Worm (Caenorhabditis elegans) whole organism, late embryonic: ENCODE measurements around the gene sna-1.

Experiments
- C08G9.2 ChIP-seq: sonication (generic microtip); optimal IDR thresholded peaks from 2 replicates; lab custom pipeline; 2016; ENCODE audit warnings: mild to moderate bottlenecking, missing genetic modification characterization, moderate library complexity, missing compliant biosample characterization
- C38D4.7 ChIP-seq: fragments of 200-800 bp; sonication (Bioruptor generic); optimal IDR thresholded peaks from 2 replicates; lab custom pipeline; 2018; ENCODE audit warnings: mild to moderate bottlenecking, missing genetic modification characterization, moderate library complexity, missing compliant biosample characterization
- T23F11.4 ChIP-seq: fragments of 200-800 bp; sonication (Bioruptor generic); optimal IDR thresholded peaks from 2 replicates; lab custom pipeline; 2018; ENCODE audit warnings: mild to moderate bottlenecking, missing genetic modification characterization, missing compliant biosample characterization
- Y22D7AL.16 ChIP-seq: sonication (generic microtip); optimal IDR thresholded peaks from 2 replicates; lab custom pipeline; 2016; ENCODE audit warnings: missing genetic modification characterization, missing compliant biosample characterization
- ama-1 ChIP-seq: fragments of 150-350 bp; optimal IDR thresholded peaks from 2 replicates; lab custom pipeline; 2014
- ceh-18 ChIP-seq: sonication (generic microtip); optimal IDR thresholded peaks from 2 replicates; lab custom pipeline; 2016; ENCODE audit warnings: missing genetic modification characterization, missing compliant biosample characterization
- ceh-19 ChIP-seq: fragments of 200-800 bp; sonication (Bioruptor generic); optimal IDR thresholded peaks from 2 replicates; lab custom pipeline; 2018; ENCODE audit warnings: mild to moderate bottlenecking, missing genetic modification characterization, missing compliant biosample characterization
- ceh-2 ChIP-seq: sonication (generic microtip); optimal IDR thresholded peaks from 2 replicates; lab custom pipeline; 2016; ENCODE audit warnings: missing genotype, missing genetic modification characterization, missing compliant biosample characterization
- ceh-34 ChIP-seq: sonication (generic microtip); optimal IDR thresholded peaks from 2 replicates; lab custom pipeline; 2016; ENCODE audit warnings: mild to moderate bottlenecking, missing genetic modification characterization, missing compliant biosample characterization
- fkh-10 ChIP-seq: fragments of 150-350 bp; optimal IDR thresholded peaks from 2 replicates; lab custom pipeline; 2014; ENCODE audit warnings: missing biosample characterization, missing genetic modification reagents, missing genetic modification characterization
- fkh-6 ChIP-seq: sonication (generic microtip); optimal IDR thresholded peaks from 2 replicates; lab custom pipeline; 2016; ENCODE audit warnings: missing genetic modification characterization, missing compliant biosample characterization
- gmeb-2 ChIP-seq: sonication (generic microtip); optimal IDR thresholded peaks from 2 replicates; lab custom pipeline; 2016; ENCODE audit warnings: missing genetic modification characterization, inconsistent platforms, missing compliant biosample characterization
- hlh-30 ChIP-seq: sonication (generic microtip); optimal IDR thresholded peaks from 2 replicates; lab custom pipeline; 2017; ENCODE audit warnings: antibody characterized with exemption, missing genetic modification characterization, missing compliant biosample characterization; ENCODE audit not compliant: insufficient read depth
- hlh-6 ChIP-seq: sonication (generic microtip); optimal IDR thresholded peaks from 2 replicates; lab custom pipeline; 2016; ENCODE audit warnings: missing genotype, missing genetic modification characterization, missing compliant biosample characterization
- hlh-8 ChIP-seq: sonication (generic microtip); optimal IDR thresholded peaks from 2 replicates; lab custom pipeline; 2016; ENCODE audit warnings: missing genotype, missing genetic modification characterization, missing compliant biosample characterization
- lim-6 ChIP-seq: sonication (generic microtip); optimal IDR thresholded peaks from 2 replicates; lab custom pipeline; 2016; ENCODE audit warnings: missing genetic modification characterization, missing compliant biosample characterization
- mec-3 ChIP-seq: sonication (generic microtip); optimal IDR thresholded peaks from 2 replicates; lab custom pipeline; 2016; ENCODE audit warnings: borderline replicate concordance, missing genetic modification characterization, missing compliant biosample characterization
- nfya-1 ChIP-seq: sonication (generic microtip); optimal IDR thresholded peaks from 2 replicates; lab custom pipeline; 2017; ENCODE audit warnings: missing genetic modification characterization, mild to moderate bottlenecking, missing compliant biosample characterization, antibody characterized with exemption, moderate library complexity
- nhr-11 ChIP-seq: fragments of 150-350 bp; optimal IDR thresholded peaks from 2 replicates; lab custom pipeline; 2014; ENCODE audit warnings: missing biosample characterization, missing genetic modification characterization
- nhr-232 ChIP-seq: sonication (generic microtip); optimal IDR thresholded peaks from 2 replicates; lab custom pipeline; 2016; ENCODE audit warnings: missing genetic modification characterization, missing compliant biosample characterization
- npax-4 ChIP-seq: sonication (generic microtip); optimal IDR thresholded peaks from 2 replicates; lab custom pipeline; 2016; ENCODE audit warnings: missing genetic modification characterization, missing compliant biosample characterization
- pag-3 ChIP-seq: sonication (generic microtip); optimal IDR thresholded peaks from 2 replicates; lab custom pipeline; 2016; ENCODE audit warnings: missing compliant biosample characterization, missing genetic modification characterization, borderline replicate concordance
- pha-4 ChIP-seq: fragments of 150-350 bp; optimal IDR thresholded peaks from 2 replicates; lab custom pipeline; 2018; ENCODE audit warnings: missing biosample characterization, missing genetic modification reagents, missing genetic modification characterization
- pros-1 ChIP-seq: fragments of 150-350 bp; optimal IDR thresholded peaks from 2 replicates; lab custom pipeline; 2014; ENCODE audit warnings: missing biosample characterization, missing genetic modification reagents, missing genetic modification characterization
- rnt-1 ChIP-seq: sonication (generic microtip); optimal IDR thresholded peaks from 2 replicates; lab custom pipeline; 2016; ENCODE audit warnings: missing genetic modification characterization, missing compliant biosample characterization
- sdc-2 ChIP-seq: sonication (generic microtip); optimal IDR thresholded peaks from 2 replicates; lab custom pipeline; 2016; ENCODE audit warnings: missing genotype, missing genetic modification characterization, missing compliant biosample characterization
- sox-2 ChIP-seq: fragments of 200-800 bp; sonication (Bioruptor generic); IDR thresholded peaks from 2 replicates; pipeline ENCODE4 v1.3.6; 2022; ENCODE audit warnings: missing genetic modification reagents, missing genetic modification characterization, missing compliant biosample characterization
- syd-9 ChIP-seq: sonication (generic microtip); optimal IDR thresholded peaks from 2 replicates; lab custom pipeline; 2016; ENCODE audit warnings: mild to moderate bottlenecking, missing genetic modification characterization, moderate library complexity, missing compliant biosample characterization
- tbx-2 ChIP-seq: sonication (generic microtip); optimal IDR thresholded peaks from 2 replicates; lab custom pipeline; 2016; ENCODE audit warnings: missing genetic modification characterization, missing compliant biosample characterization
- unc-55 ChIP-seq: sonication (generic microtip); optimal IDR thresholded peaks from 2 replicates; lab custom pipeline; 2017; ENCODE audit warnings: missing biosample characterization, missing genetic modification reagents, missing genetic modification characterization
- zip-5 ChIP-seq: sonication (generic microtip); optimal IDR thresholded peaks from 2 replicates; lab custom pipeline; 2016; ENCODE audit warnings: missing genetic modification characterization, missing compliant biosample characterization
- ztf-16 ChIP-seq: sonication (generic microtip); optimal IDR thresholded peaks from 2 replicates; lab custom pipeline; 2017; ENCODE audit warnings: missing genetic modification characterization, missing compliant biosample characterization

The sna-1 gene

DNA sequence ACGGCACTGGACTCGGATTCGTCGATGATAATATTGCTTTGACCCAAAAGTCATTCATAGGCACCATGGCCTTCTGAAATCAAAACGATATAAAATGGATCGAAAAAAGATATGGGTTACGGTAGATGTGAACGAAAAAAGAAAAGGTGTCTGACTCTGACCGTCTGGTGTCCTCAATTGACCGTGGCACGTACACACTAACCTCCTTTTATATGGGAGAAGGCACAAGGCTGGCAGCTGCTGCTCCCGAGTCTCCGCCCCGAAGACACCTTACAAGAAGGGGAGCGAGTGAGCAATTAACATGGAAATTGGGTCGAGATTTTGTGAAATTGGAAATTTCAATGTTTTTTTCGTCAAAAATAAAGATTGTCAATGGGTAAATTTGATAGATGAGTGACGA lies 29.0 kb downstream of the sna-1 start, which contains the start of gene egl-46:
egl-46 (minus strand) TSS at position 73 of the 400 bp plus-strand sequence.
- no peak for TF ChIP-seq lim-6 (tag; lab: Kevin White, UChicago)
- TF ChIP-seq nfya-1 (tag; lab: Kevin White, UChicago) = no peak

DNA sequence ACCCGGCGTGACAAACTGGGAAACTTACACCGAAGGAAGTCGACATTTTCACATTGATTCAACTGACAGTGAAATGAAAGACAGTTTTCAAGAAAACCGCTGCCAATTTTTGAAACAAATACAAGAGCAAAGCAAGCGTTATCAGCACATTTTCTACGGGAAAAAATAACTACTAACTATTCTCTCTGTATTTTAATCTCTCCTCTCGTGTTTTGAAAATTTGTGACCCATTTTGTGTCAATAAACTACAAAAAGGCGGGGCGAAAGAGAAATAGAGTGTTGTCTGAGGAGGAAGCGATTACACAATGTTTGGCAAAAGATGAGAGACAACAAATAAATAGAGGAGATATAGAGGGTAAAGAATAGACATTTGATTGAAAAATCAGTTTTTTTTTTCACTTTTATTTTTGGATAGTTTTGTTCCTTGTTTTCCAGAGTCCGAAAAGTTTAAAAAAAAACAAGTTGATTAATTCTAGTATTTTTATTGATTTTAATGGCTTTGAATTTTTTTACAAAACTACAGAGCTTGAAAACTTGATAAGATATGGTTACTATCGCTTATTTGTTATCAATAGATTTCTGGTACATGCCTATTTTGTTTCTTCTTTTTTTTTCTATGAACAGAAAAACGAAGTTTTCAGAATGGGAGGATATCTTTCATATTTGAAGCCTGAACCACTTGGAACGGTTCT lies 34.2 kb downstream of the sna-1 start, which contains the start of gene cest-34:
cest-34 (plus strand) TSS at position 642 of the 692 bp plus-strand sequence.
- TF ChIP-seq fkh-6 (tag; lab: Kevin White, UChicago) = no peak
- no peak for TF ChIP-seq ztf-16 (tag; lab: Kevin White, UChicago)
- no peak for TF ChIP-seq nhr-232 (tag; lab: Kevin White, UChicago)
- TF ChIP-seq pha-4 (tag; lab: Kevin White, UChicago) = no peak
- TF ChIP-seq ama-1 (lab: Kevin White, UChicago) = no peak
- no peak for TF ChIP-seq rnt-1 (tag; lab: Kevin White, UChicago)
- no peak for TF ChIP-seq C08G9.2 (tag; lab: Kevin White, UChicago)
- TF ChIP-seq ceh-18 = no peak
- TF ChIP-seq zip-5 = no peak
- TF ChIP-seq tbx-2 (tag; lab: Kevin White, UChicago) = no peak
- TF ChIP-seq pag-3 (tag; lab: Kevin White, UChicago) = no peak
- no peak for TF ChIP-seq nhr-11 (tag; lab: Kevin White, UChicago)
- no peak for TF ChIP-seq hlh-30 (tag; lab: Kevin White, UChicago)

DNA sequence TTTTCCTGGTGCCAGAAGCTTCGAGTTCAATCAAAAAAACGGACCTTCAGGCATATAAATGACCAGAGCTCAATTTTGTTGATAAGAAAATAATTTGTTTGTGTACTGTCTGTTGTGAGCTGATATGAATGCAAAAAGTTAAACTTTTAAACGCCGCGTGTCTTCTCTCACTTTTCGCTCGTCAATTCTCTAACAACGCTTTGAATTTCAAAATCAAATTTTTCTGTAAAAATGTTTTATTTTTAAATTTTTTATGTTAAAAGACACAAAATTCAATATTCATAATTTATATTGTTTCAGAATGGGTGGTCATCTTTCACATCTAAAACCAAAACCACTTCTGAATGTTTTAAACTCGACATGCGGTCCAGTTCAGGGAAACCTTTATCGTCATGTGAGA lies 36.5 kb downstream of the sna-1 start, which contains the start of gene cest-31:
cest-31 (plus strand) TSS at position 301 of the 400 bp plus-strand sequence.
- no peak for TF ChIP-seq zip-5
- TF ChIP-seq fkh-10 (GFP tag; lab: Kevin White, UChicago) = no peak
- no peak for TF ChIP-seq hlh-6
- no peak for TF ChIP-seq T23F11.4 (GFP tag; lab: Kevin White, UChicago)
- no peak for TF ChIP-seq sox-2 (GFP tag; lab: Robert Waterston, UW)

DNA sequence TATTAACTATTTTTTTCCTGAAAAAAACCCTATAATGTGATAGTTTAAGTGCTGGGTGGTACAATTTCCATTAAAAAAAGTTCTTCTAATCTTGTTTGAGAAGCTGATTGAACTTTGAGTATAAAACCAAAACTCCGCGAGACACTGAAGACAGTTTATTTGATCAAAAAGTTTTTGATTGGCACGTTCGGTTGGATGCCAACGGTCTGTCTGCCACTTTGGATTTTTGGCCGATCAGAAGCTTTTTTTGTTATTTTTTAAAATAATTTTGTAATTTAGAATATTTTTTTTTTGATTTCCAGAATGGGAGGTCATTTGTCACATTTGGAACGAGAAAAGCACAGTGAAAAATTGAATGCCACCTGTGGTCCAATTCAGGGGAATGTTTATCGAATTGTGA lies 41.0 kb downstream of the sna-1 start, which contains the start of gene cest-28:
cest-28 (plus strand) TSS at position 301 of the 400 bp plus-strand sequence.
- no peak for TF ChIP-seq ceh-19
- no peak for TF ChIP-seq sdc-2 (tag; lab: Kevin White, UChicago)
- no peak for TF ChIP-seq hlh-8 (tag; lab: Kevin White, UChicago)

DNA sequence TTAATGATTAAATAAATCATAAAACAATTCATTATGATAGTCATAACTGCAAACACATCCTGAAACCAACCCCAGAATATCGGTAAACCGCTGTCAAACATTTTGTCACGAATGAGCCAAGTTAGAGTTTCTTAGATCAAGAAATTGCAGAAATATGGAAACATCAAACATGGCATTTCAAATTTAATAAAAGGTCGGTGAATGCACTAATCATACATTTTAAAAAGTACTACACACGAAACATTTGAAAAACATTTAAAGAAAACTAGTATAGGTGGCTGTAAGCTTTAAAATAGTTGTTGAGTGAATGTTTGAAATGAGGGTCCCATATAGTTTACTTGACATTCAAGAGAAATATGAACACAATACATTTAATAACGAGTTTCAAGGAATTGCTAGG lies 41.7 kb downstream of the sna-1 start, which contains the start of gene str-180:
str-180 (minus strand) TSS at position 101 of the 400 bp plus-strand sequence.
- TF ChIP-seq nfya-1 (tag; lab: Kevin White, UChicago) (no peak), rnt-1 (tag; lab: Kevin White, UChicago) (no peak), gmeb-2 (no peak), fkh-6 (tag; lab: Kevin White, UChicago) (no peak), ceh-34 (tag; lab: Kevin White, UChicago) (no peak), syd-9 (tag; lab: Kevin White, UChicago) (no peak), C38D4.7 (no peak), unc-55 (GFP tag; lab: Kevin White, UChicago) (no peak), ama-1 (lab: Kevin White, UChicago) (no peak), npax-4 (tag; lab: Kevin White, UChicago) (no peak), fkh-10 (GFP tag; lab: Kevin White, UChicago) (no peak), Y22D7AL.16 (tag; lab: Kevin White, UChicago) (no peak), mec-3 (tag; lab: Kevin White, UChicago) (no peak), pros-1 (tag; lab: Kevin White, UChicago) (no peak), nhr-11 (tag; lab: Kevin White, UChicago) (no peak), ceh-2 (tag; lab: Kevin White, UChicago) (no peak)
